Worm (Caenorhabditis elegans) whole organism, L4 larva: ENCODE data around the gene C38H2.3.
A peak's percentile ranks its signal among the peaks of the same experiment; 100 is the strongest.

Source experiments
- D1046.2 ChIP-seq: fragments of 200-800 bp; sonication (Bioruptor generic); IDR thresholded peaks from 2 replicates; pipeline ENCODE4 v1.3.6; 2022; ENCODE audit warnings: missing genetic modification characterization, missing compliant biosample characterization
- T26A8.4 ChIP-seq: fragments of 200-800 bp; sonication (Bioruptor generic); IDR thresholded peaks from 2 replicates; pipeline ENCODE4 v1.3.6; 2022; ENCODE audit warnings: missing genetic modification characterization, missing compliant biosample characterization
- ZK546.5 ChIP-seq, 2 experiments: sonication (generic microtip); optimal IDR thresholded peaks; 2 replicates each; lab custom pipeline; 2017; ENCODE audit warnings: missing biosample characterization in 2 of 2, missing genetic modification characterization in 2 of 2
- aha-1 ChIP-seq: fragments of 150-350 bp; peaks from one replicate; lab custom pipeline; 2014; ENCODE audit warnings: missing biosample characterization, missing genetic modification characterization
- aly-2 ChIP-seq: sonication (generic microtip); optimal IDR thresholded peaks from 2 replicates; lab custom pipeline; 2018; ENCODE audit warnings: missing biosample characterization, missing genetic modification characterization
- attf-4 ChIP-seq: sonication (generic microtip); optimal IDR thresholded peaks from 3 replicates; lab custom pipeline; 2017; ENCODE audit warnings: missing biosample characterization, missing genetic modification characterization
- ceh-20 ChIP-seq: fragments of 200-800 bp; sonication (Bioruptor generic); IDR thresholded peaks from 2 replicates; pipeline ENCODE4 v1.3.6; 2022; ENCODE audit warnings: missing genetic modification reagents, missing genetic modification characterization, missing compliant biosample characterization
- ceh-28 ChIP-seq: fragments of 150-350 bp; optimal IDR thresholded peaks from 2 replicates; lab custom pipeline; 2014; ENCODE audit warnings: missing biosample characterization, missing genetic modification reagents, missing genetic modification characterization
- ceh-32 ChIP-seq: sonication (generic microtip); optimal IDR thresholded peaks from 2 replicates; lab custom pipeline; 2016; ENCODE audit warnings: mild to moderate bottlenecking, missing genetic modification characterization, missing compliant biosample characterization; ENCODE audit not compliant: poor library complexity
- ceh-62 ChIP-seq: sonication (generic microtip); optimal IDR thresholded peaks from 2 replicates; lab custom pipeline; 2017; ENCODE audit warnings: missing biosample characterization, missing genetic modification characterization
- cey-2 ChIP-seq: sonication (generic microtip); optimal IDR thresholded peaks from 3 replicates; lab custom pipeline; 2017; ENCODE audit warnings: missing genetic modification characterization, mild to moderate bottlenecking, missing compliant biosample characterization, antibody characterized with exemption, borderline replicate concordance; ENCODE audit not compliant: insufficient read depth
- ctbp-1 ChIP-seq: fragments of 200-800 bp; sonication (Bioruptor generic); IDR thresholded peaks from 2 replicates; pipeline ENCODE4 v1.3.6; 2022; ENCODE audit warnings: missing genetic modification reagents, missing genetic modification characterization, missing compliant biosample characterization
- daf-16 ChIP-seq, 3 experiments: sonication (generic microtip); optimal IDR thresholded peaks; 2 replicates each; lab custom pipeline; 2016 to 2017; ENCODE audit warnings: missing genetic modification characterization in 3 of 3, missing genetic modification reagents in 3 of 3, mild to moderate bottlenecking in 2 of 3, missing compliant biosample characterization in 2 of 3, missing biosample characterization in 1 of 3, moderate library complexity in 1 of 3
- daf-8 ChIP-seq: fragments of 200-800 bp; sonication (Bioruptor generic); IDR thresholded peaks from 2 replicates; pipeline ENCODE4 v1.3.6; 2022; ENCODE audit warnings: missing genetic modification characterization, missing compliant biosample characterization
- dmd-8 ChIP-seq: fragments of 200-800 bp; sonication (Bioruptor generic); IDR thresholded peaks from 2 replicates; pipeline ENCODE4 v1.3.6; 2022; ENCODE audit warnings: missing genetic modification characterization, missing compliant biosample characterization
- dpl-1 ChIP-seq: fragments of 150-350 bp; optimal IDR thresholded peaks from 2 replicates; lab custom pipeline; 2014; ENCODE audit warnings: missing biosample characterization, missing genetic modification reagents, missing genetic modification characterization
- duxl-1 ChIP-seq: sonication (generic microtip); optimal IDR thresholded peaks from 2 replicates; lab custom pipeline; 2016; ENCODE audit warnings: mild to moderate bottlenecking, missing genetic modification characterization, moderate library complexity, missing compliant biosample characterization; ENCODE audit not compliant: poor library complexity
- dve-1 ChIP-seq: sonication (generic microtip); optimal IDR thresholded peaks from 2 replicates; lab custom pipeline; 2017; ENCODE audit warnings: antibody characterized with exemption, mild to moderate bottlenecking, missing genetic modification characterization, missing compliant biosample characterization; ENCODE audit not compliant: insufficient read depth
- hif-1 ChIP-seq, 2 experiments: sonication (generic microtip); optimal IDR thresholded peaks; 2 replicates each; lab custom pipeline; 2016 to 2017; ENCODE audit warnings: missing compliant biosample characterization in 2 of 2, missing genetic modification characterization in 2 of 2, missing genetic modification reagents in 2 of 2, missing genotype in 2 of 2, mild to moderate bottlenecking in 1 of 2
- hlh-30 ChIP-seq: sonication (generic microtip); optimal IDR thresholded peaks from 2 replicates; lab custom pipeline; 2017; ENCODE audit warnings: antibody characterized with exemption, mild to moderate bottlenecking, missing genetic modification characterization, missing compliant biosample characterization; ENCODE audit not compliant: insufficient read depth
- jun-1 ChIP-seq: fragments of 150-350 bp; optimal IDR thresholded peaks from 2 replicates; lab custom pipeline; 2014; ENCODE audit warnings: missing biosample characterization, missing genetic modification reagents, missing genetic modification characterization
- lin-1 ChIP-seq: fragments of 200-800 bp; sonication (Bioruptor generic); IDR thresholded peaks from 2 replicates; pipeline ENCODE4 v1.3.6; 2022; ENCODE audit warnings: missing genetic modification reagents, missing genetic modification characterization, missing compliant biosample characterization
- lin-13 ChIP-seq: fragments of 150-350 bp; optimal IDR thresholded peaks from 2 replicates; lab custom pipeline; 2014; ENCODE audit warnings: missing biosample characterization, missing genetic modification reagents, missing genetic modification characterization
- lin-15B ChIP-seq: fragments of 150-350 bp; sonication (generic microtip); optimal IDR thresholded peaks from 3 replicates; lab custom pipeline; 2014; ENCODE audit warnings: missing biosample characterization, missing genetic modification characterization
- lin-39 ChIP-seq: fragments of 150-350 bp; optimal IDR thresholded peaks from 2 replicates; lab custom pipeline; 2014; ENCODE audit warnings: missing biosample characterization, missing genetic modification reagents, missing genetic modification characterization
- mdt-29 ChIP-seq: fragments of 200-800 bp; sonication (Bioruptor generic); IDR thresholded peaks from 2 replicates; pipeline ENCODE4 v1.3.6; 2022; ENCODE audit warnings: missing genetic modification reagents, missing genetic modification characterization, missing compliant biosample characterization
- mes-2 ChIP-seq: sonication (generic microtip); optimal IDR thresholded peaks from 2 replicates; lab custom pipeline; 2016; ENCODE audit warnings: missing genotype, mild to moderate bottlenecking, missing genetic modification characterization, missing compliant biosample characterization; ENCODE audit not compliant: poor library complexity, severe bottlenecking
- mxl-2 ChIP-seq: fragments of 200-800 bp; sonication (Bioruptor generic); conservative IDR thresholded peaks from 2 replicates; pipeline ENCODE4 v1.3.6; 2022; ENCODE audit warnings: missing genetic modification reagents, missing genetic modification characterization, missing compliant biosample characterization
- mxl-3 ChIP-seq: fragments of 200-800 bp; sonication (Bioruptor generic); optimal IDR thresholded peaks from 2 replicates; lab custom pipeline; 2018; ENCODE audit warnings: mild to moderate bottlenecking, missing genetic modification characterization, missing compliant biosample characterization
- nhr-102 ChIP-seq: sonication (generic microtip); optimal IDR thresholded peaks from 2 replicates; lab custom pipeline; 2016; ENCODE audit warnings: mild to moderate bottlenecking, missing genetic modification characterization, moderate library complexity, missing compliant biosample characterization
- nhr-25 ChIP-seq: sonication (generic microtip); optimal IDR thresholded peaks from 2 replicates; lab custom pipeline; 2017; ENCODE audit warnings: missing genetic modification characterization, mild to moderate bottlenecking, missing compliant biosample characterization, antibody characterized with exemption, moderate library complexity, borderline replicate concordance; ENCODE audit not compliant: insufficient read depth
- nhr-28 ChIP-seq: fragments of 150-350 bp; optimal IDR thresholded peaks from 2 replicates; lab custom pipeline; 2014; ENCODE audit warnings: missing biosample characterization, missing genetic modification characterization
- nhr-41 ChIP-seq: fragments of 200-800 bp; sonication (Bioruptor generic); IDR thresholded peaks from 2 replicates; pipeline ENCODE4 v1.3.6; 2022; ENCODE audit warnings: missing genetic modification reagents, missing genetic modification characterization, missing compliant biosample characterization
- nhr-48 ChIP-seq: sonication (generic microtip); optimal IDR thresholded peaks from 2 replicates; lab custom pipeline; 2016; ENCODE audit warnings: mild to moderate bottlenecking, missing genetic modification characterization, missing compliant biosample characterization
- nhr-76 ChIP-seq: fragments of 150-350 bp; optimal IDR thresholded peaks from 2 replicates; lab custom pipeline; 2014; ENCODE audit warnings: missing biosample characterization, missing genetic modification characterization
- nhr-77 ChIP-seq: fragments of 150-350 bp; optimal IDR thresholded peaks from 2 replicates; lab custom pipeline; 2014; ENCODE audit warnings: missing biosample characterization, missing genetic modification characterization
- pha-4 ChIP-seq, 2 experiments: fragments of 150-350 bp in 1 of 2; fragments of 200-800 bp in 1 of 2; sonication (Bioruptor generic) in 1 of 2; IDR thresholded peaks in 1 of 2; optimal IDR thresholded peaks in 1 of 2; 2 replicates each; pipeline versions ENCODE4 v1.3.6 to Lab custom; 2014 to 2022; ENCODE audit warnings: missing genetic modification characterization in 2 of 2, missing genetic modification reagents in 2 of 2, missing biosample characterization in 1 of 2, missing compliant biosample characterization in 1 of 2
- php-3 ChIP-seq: fragments of 200-800 bp; sonication (Bioruptor generic); IDR thresholded peaks from 2 replicates; pipeline ENCODE4 v1.3.6; 2022; ENCODE audit warnings: missing genetic modification reagents, missing genetic modification characterization, missing compliant biosample characterization
- sdz-12 ChIP-seq: fragments of 200-800 bp; sonication (Bioruptor generic); optimal IDR thresholded peaks from 2 replicates; lab custom pipeline; 2018; ENCODE audit warnings: mild to moderate bottlenecking, missing genetic modification characterization, missing compliant biosample characterization
- set-16 ChIP-seq: fragments of 200-800 bp; sonication (Bioruptor generic); IDR thresholded peaks from 2 replicates; pipeline ENCODE4 v1.3.6; 2022; ENCODE audit warnings: missing genetic modification reagents, missing genetic modification characterization, missing compliant biosample characterization
- spr-1 ChIP-seq: sonication (generic microtip); optimal IDR thresholded peaks from 2 replicates; lab custom pipeline; 2016; ENCODE audit warnings: mild to moderate bottlenecking, missing genetic modification characterization, missing compliant biosample characterization
- spr-3 ChIP-seq: fragments of 200-800 bp; sonication (Bioruptor generic); optimal IDR thresholded peaks from 2 replicates; lab custom pipeline; 2018; ENCODE audit warnings: mild to moderate bottlenecking, missing genetic modification characterization, missing compliant biosample characterization
- tra-1 ChIP-seq: fragments of 200-800 bp; sonication (Bioruptor generic); IDR thresholded peaks from 2 replicates; pipeline ENCODE4 v1.3.6; 2022; ENCODE audit warnings: missing genetic modification reagents, missing genetic modification characterization, missing compliant biosample characterization
- zfp-2 ChIP-seq: sonication (generic microtip); optimal IDR thresholded peaks from 2 replicates; lab custom pipeline; 2016; ENCODE audit warnings: mild to moderate bottlenecking, missing genetic modification characterization, missing compliant biosample characterization
- zfp-3 ChIP-seq: fragments of 200-800 bp; sonication (Bioruptor generic); conservative IDR thresholded peaks from 2 replicates; pipeline ENCODE4 v1.3.6; 2022; ENCODE audit warnings: missing genetic modification reagents, missing genetic modification characterization, missing compliant biosample characterization
- zip-2 ChIP-seq: fragments of 150-350 bp; optimal IDR thresholded peaks from 2 replicates; lab custom pipeline; 2014; ENCODE audit warnings: missing biosample characterization, missing genetic modification characterization

The C38H2.3 gene

DNA sequence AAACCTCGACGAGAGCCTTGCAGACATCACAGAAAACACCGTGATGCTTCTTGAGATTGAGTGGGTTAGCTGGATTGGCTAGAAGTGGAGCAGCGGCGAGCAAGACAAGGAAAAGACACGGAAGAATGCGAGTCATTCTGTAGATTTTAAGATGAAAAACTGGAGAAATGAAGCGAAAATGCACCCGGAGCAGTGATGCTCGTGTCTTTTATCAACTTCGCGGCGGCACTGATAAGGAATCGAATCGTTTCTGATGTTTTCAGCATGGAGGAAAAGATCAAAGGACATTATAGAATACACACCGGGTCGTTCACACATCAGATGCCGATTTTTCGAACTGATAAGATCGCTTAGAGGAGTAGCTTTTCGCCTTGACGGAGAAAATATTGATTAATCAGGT lies 31.0 kb downstream of the C38H2.3 start, which contains the start of gene spp-1 (continued):
- TF ChIP-seq jun-1: no peak
- TF ChIP-seq lin-39 (tag; lab: Kevin White, UChicago): no peak
- TF ChIP-seq ctbp-1: no peak
- no peak; the same call in none of the 2 replicates for TF ChIP-seq T26A8.4 (GFP tag; lab: Robert Waterston, UW)
- TF ChIP-seq ceh-20 (GFP tag; lab: Robert Waterston, UW): no peak
- TF ChIP-seq nhr-25 (tag; lab: Kevin White, UChicago): no peak
- TF ChIP-seq, all 104 proteins: peak for 17

DNA sequence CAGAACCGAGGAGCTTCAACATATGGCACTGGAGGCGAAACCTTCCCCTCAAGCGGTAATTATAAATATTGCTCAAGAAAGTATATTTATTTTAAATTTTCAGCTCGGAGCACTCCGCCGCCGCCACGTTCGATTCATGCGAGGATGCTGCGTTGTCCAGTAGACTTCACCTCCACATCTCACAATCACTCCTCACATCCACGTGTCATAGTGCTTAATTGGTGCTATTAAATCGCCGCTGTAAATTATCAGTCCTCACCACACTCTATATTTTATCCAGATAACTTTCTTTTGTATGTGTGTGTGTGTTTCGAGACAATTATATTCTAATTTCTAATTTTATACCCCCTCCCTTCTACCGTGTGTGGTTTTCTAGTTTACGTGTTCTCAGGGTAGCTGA lies 31.8 kb downstream of the C38H2.3 start:
- TF ChIP-seq zip-2 (tag; lab: Kevin White, UChicago) (no peak), nhr-102 (tag; lab: Kevin White, UChicago) (no peak), set-16 (no peak), hlh-30 (tag; lab: Kevin White, UChicago) (no peak), pha-4 (GFP tag; IDR thresholded peaks at IDR 0.05; lab: Robert Waterston, UW) (no peak), pha-4 (tag; optimal IDR thresholded peaks at IDR 0.05; lab: Kevin White, UChicago) (no peak), zfp-2 (tag; lab: Kevin White, UChicago) (no peak), spr-3 (no peak), lin-13 (GFP tag; lab: Kevin White, UChicago) (no peak), duxl-1 (tag; lab: Kevin White, UChicago) (peak; percentile 32), lin-15B (tag; lab: Kevin White, UChicago) (no peak), tra-1 (no peak), sdz-12 (GFP tag; lab: Kevin White, UChicago) (no peak), nhr-76 (tag; lab: Kevin White, UChicago) (no peak), mdt-29 (GFP tag; lab: Robert Waterston, UW) (no peak), aly-2 (no peak), aha-1 (peak; percentile 83), mxl-3 (GFP tag; lab: Kevin White, UChicago) (no peak), mes-2 (tag; lab: Kevin White, UChicago) (no peak), nhr-41 (GFP tag; lab: Robert Waterston, UW) (no peak), zfp-3 (GFP tag; lab: Robert Waterston, UW) (0 out of 2 replicates have a peak, but pooled peaks have one; percentile 49), php-3 (GFP tag; lab: Robert Waterston, UW) (no peak), attf-4 (tag; lab: Kevin White, UChicago) (no peak), nhr-77 (peak; percentile 34), ceh-28 (tag; lab: Kevin White, UChicago) (no peak), ctbp-1 (no peak), cey-2 (no peak), daf-8 (GFP tag; lab: Robert Waterston, UW) (no peak), dpl-1 (GFP tag; lab: Kevin White, UChicago) (no peak), dve-1 (tag; lab: Kevin White, UChicago) (peak; percentile 60), lin-1 (GFP tag; lab: Robert Waterston, UW) (no peak), hif-1 (tag; optimal IDR thresholded peaks at IDR 0.05; lab: Kevin White, UChicago) (no peak), spr-1 (no peak), nhr-28 (no peak), D1046.2 (GFP tag; lab: Robert Waterston, UW) (no peak), mxl-2 (GFP tag; lab: Robert Waterston, UW) (no peak), daf-16 (GFP tag; optimal IDR thresholded peaks at IDR 0.05; lab: Kevin White, UChicago) (peak in 1 of 2 experiments; percentile 6), daf-16 (tag; optimal IDR thresholded peaks at IDR 0.05; lab: Kevin White, UChicago) (peak; percentile 63), nhr-48 (tag; lab: Kevin White, UChicago) (no peak), ceh-32 (tag; lab: Kevin White, UChicago) (no peak), ceh-62 (no peak), dmd-8 (GFP tag; lab: Robert Waterston, UW) (no peak), ZK546.5 (tag; optimal IDR thresholded peaks at IDR 0.05; lab: Kevin White, UChicago) (no peak)
